Worm (Caenorhabditis elegans) whole organism, L3 larva: Measurements from ENCODE around the gene Y54G2A.77.
"Not testable (repeated sequence)": the region's sequence is repeated elsewhere in the genome, so short reads cannot be mapped to it uniquely, and the experiment has no call there.

Experiments
- aly-2 ChIP-seq: fragments of 150-350 bp; optimal IDR thresholded peaks from 2 replicates; lab custom pipeline; 2014; ENCODE audit warnings: missing biosample characterization, missing genetic modification characterization
- fos-1 ChIP-seq: fragments of 150-350 bp; optimal IDR thresholded peaks from 2 replicates; lab custom pipeline; 2014; ENCODE audit warnings: missing biosample characterization, missing genetic modification characterization
- lin-39 ChIP-seq: fragments of 150-350 bp; optimal IDR thresholded peaks from 2 replicates; lab custom pipeline; 2018; ENCODE audit warnings: missing biosample characterization, missing genetic modification reagents, missing genetic modification characterization
- nhr-23 ChIP-seq: fragments of 150-350 bp; optimal IDR thresholded peaks from 2 replicates; lab custom pipeline; 2014; ENCODE audit warnings: missing biosample characterization, missing genetic modification reagents, missing genetic modification characterization
- nhr-77 ChIP-seq: fragments of 150-350 bp; optimal IDR thresholded peaks from 2 replicates; lab custom pipeline; 2014; ENCODE audit warnings: missing biosample characterization, missing genetic modification characterization
- pqm-1 ChIP-seq: fragments of 150-350 bp; optimal IDR thresholded peaks from 2 replicates; lab custom pipeline; 2017; ENCODE audit warnings: missing biosample characterization, missing genetic modification characterization, inconsistent platforms
- unc-39 ChIP-seq: sonication (generic microtip); optimal IDR thresholded peaks from 4 replicates; lab custom pipeline; 2017; ENCODE audit warnings: missing biosample characterization, missing genetic modification characterization

ce11 chrIV:2777841-2778240, 15.4 kb downstream of the Y54G2A.77 start, which contains the start of gene Y54G2A.72:
- TF ChIP-seq fos-1 (tag; lab: Kevin White, UChicago); nhr-77 (tag; lab: Kevin White, UChicago); lin-39 (tag; lab: Kevin White, UChicago); nhr-23 (tag; lab: Kevin White, UChicago); unc-39 (tag; lab: Kevin White, UChicago); pqm-1 (tag; lab: Kevin White, UChicago); aly-2: not testable (repeated sequence)
